Fruit fly (Drosophila melanogaster) whole organism, embryonic: ENCODE data around the gene Bug22.

Experiments
- Atf-2 ChIP-seq: fragments of 200-800 bp; sonication (Bioruptor generic); optimal IDR thresholded peaks from 2 replicates; lab custom pipeline; 2016; ENCODE audit warnings: missing biosample characterization, missing genetic modification characterization
- B-H1 ChIP-seq: fragments of 200-800 bp; sonication (Bioruptor generic); IDR thresholded peaks from 3 replicates; pipeline ENCODE4 v1.3.6; 2022; ENCODE audit warnings: missing biosample characterization, missing genetic modification characterization
- CG10267 ChIP-seq: fragments of 200-800 bp; sonication (Bioruptor generic); optimal IDR thresholded peaks from 2 replicates; lab custom pipeline; 2018; ENCODE audit warnings: missing biosample characterization, mild to moderate bottlenecking, missing genetic modification characterization, moderate library complexity
- CG12219 ChIP-seq: fragments of 200-800 bp; sonication (Bioruptor generic); optimal IDR thresholded peaks from 3 replicates; lab custom pipeline; 2018; ENCODE audit warnings: missing biosample characterization, mild to moderate bottlenecking, missing genetic modification characterization
- CG1233 ChIP-seq: fragments of 200-800 bp; sonication (Bioruptor generic); optimal IDR thresholded peaks from 4 replicates; lab custom pipeline; 2018; ENCODE audit warnings: missing biosample characterization, mild to moderate bottlenecking, missing genetic modification characterization
- CG12659 ChIP-seq: fragments of 200-800 bp; sonication (Bioruptor generic); optimal IDR thresholded peaks from 3 replicates; lab custom pipeline; 2017; ENCODE audit warnings: mild to moderate bottlenecking, missing biosample characterization, missing genetic modification reagents, missing genetic modification characterization
- CG13123 ChIP-seq: fragments of 200-800 bp; sonication (Bioruptor generic); optimal IDR thresholded peaks from 2 replicates; lab custom pipeline; 2016; ENCODE audit warnings: missing biosample characterization, missing genetic modification characterization
- CG13894 ChIP-seq: fragments of 200-800 bp; sonication (Bioruptor generic); optimal IDR thresholded peaks from 3 replicates; lab custom pipeline; 2018; ENCODE audit warnings: missing biosample characterization, mild to moderate bottlenecking, missing genetic modification characterization, moderate library complexity
- CG14014 ChIP-seq: fragments of 200-800 bp; sonication (Bioruptor generic); IDR thresholded peaks from 2 replicates; pipeline ENCODE4 v1.3.6; 2022; ENCODE audit warnings: missing biosample characterization, missing genetic modification characterization
- CG16779 ChIP-seq: fragments of 200-800 bp; sonication (Bioruptor generic); IDR thresholded peaks from 2 replicates; pipeline ENCODE4 v1.3.6; 2022; ENCODE audit warnings: missing biosample characterization, missing genetic modification characterization
- CG16863 ChIP-seq: fragments of 200-800 bp; sonication (Bioruptor generic); optimal IDR thresholded peaks from 3 replicates; lab custom pipeline; 2016; ENCODE audit warnings: missing biosample characterization, missing genetic modification characterization
- CG17912 ChIP-seq: fragments of 200-800 bp; sonication (Bioruptor generic); optimal IDR thresholded peaks from 2 replicates; lab custom pipeline; 2018; ENCODE audit warnings: missing biosample characterization, mild to moderate bottlenecking, missing genetic modification characterization
- CG18011 ChIP-seq: fragments of 200-800 bp; sonication (Bioruptor generic); optimal IDR thresholded peaks from 2 replicates; lab custom pipeline; 2017; ENCODE audit warnings: missing biosample characterization, missing genetic modification characterization, mild to moderate bottlenecking, moderate library complexity, missing genotype
- CG3065 ChIP-seq: fragments of 200-800 bp; sonication (Bioruptor generic); optimal IDR thresholded peaks from 2 replicates; lab custom pipeline; 2016; ENCODE audit warnings: missing biosample characterization, missing genetic modification characterization
- CG4820 ChIP-seq: fragments of 200-800 bp; sonication (Bioruptor generic); optimal IDR thresholded peaks from 3 replicates; lab custom pipeline; 2016; ENCODE audit warnings: missing biosample characterization, missing genetic modification characterization
- CG6689 ChIP-seq: fragments of 200-800 bp; sonication (Bioruptor generic); IDR thresholded peaks from 2 replicates; pipeline ENCODE4 v1.3.6; 2022; ENCODE audit warnings: missing biosample characterization, missing genetic modification characterization
- CG6791 ChIP-seq: fragments of 200-800 bp; sonication (Bioruptor generic); IDR thresholded peaks from 3 replicates; pipeline ENCODE4 v1.3.6; 2022; ENCODE audit warnings: missing biosample characterization, missing genetic modification characterization; ENCODE audit not compliant: partially characterized antibody
- CG8944 ChIP-seq: fragments of 200-800 bp; sonication (Bioruptor generic); optimal IDR thresholded peaks from 3 replicates; lab custom pipeline; 2016; ENCODE audit warnings: missing biosample characterization, missing genetic modification characterization
- Chrac-16 ChIP-seq: fragments of 200-800 bp; sonication (Bioruptor generic); optimal IDR thresholded peaks from 3 replicates; lab custom pipeline; 2016; ENCODE audit warnings: missing biosample characterization, missing genetic modification characterization
- CoRest ChIP-seq: fragments of 200-800 bp; sonication (Bioruptor generic); optimal IDR thresholded peaks from 3 replicates; lab custom pipeline; 2018; ENCODE audit warnings: missing biosample characterization, mild to moderate bottlenecking, missing genetic modification characterization, moderate library complexity
- Doc2 ChIP-seq: fragments of 200-800 bp; sonication (Bioruptor generic); IDR thresholded peaks from 2 replicates; pipeline ENCODE4 v1.3.6; 2022; ENCODE audit warnings: missing biosample characterization, missing genetic modification characterization
- HmgZ ChIP-seq: fragments of 200-800 bp; sonication (Bioruptor generic); optimal IDR thresholded peaks from 2 replicates; lab custom pipeline; 2018; ENCODE audit warnings: missing biosample characterization, mild to moderate bottlenecking, missing genetic modification characterization
- Jarid2 ChIP-seq: fragments of 200-800 bp; sonication (Bioruptor generic); optimal IDR thresholded peaks from 3 replicates; lab custom pipeline; 2017; ENCODE audit warnings: mild to moderate bottlenecking, missing biosample characterization, missing genetic modification reagents, missing genetic modification characterization
- Lpt ChIP-seq: fragments of >200 bp; optimal IDR thresholded peaks from 2 replicates; lab custom pipeline; 2018; ENCODE audit warnings: missing biosample characterization, missing genetic modification characterization
- al ChIP-seq: fragments of 200-800 bp; sonication (Bioruptor generic); IDR thresholded peaks from 2 replicates; pipeline ENCODE4 v1.3.6; 2022; ENCODE audit warnings: missing biosample characterization, missing genetic modification characterization
- ash1 ChIP-seq: fragments of 200-800 bp; sonication (Bioruptor generic); optimal IDR thresholded peaks from 2 replicates; lab custom pipeline; 2018; ENCODE audit warnings: missing biosample characterization, mild to moderate bottlenecking, missing genetic modification characterization
- bbx ChIP-seq: fragments of 200-800 bp; sonication (Bioruptor generic); IDR thresholded peaks from 2 replicates; pipeline ENCODE4 v1.3.6; 2022; ENCODE audit warnings: missing biosample characterization, missing genetic modification characterization; ENCODE audit not compliant: partially characterized antibody
- bcd ChIP-seq: fragments of 200-800 bp; sonication (Bioruptor generic); optimal IDR thresholded peaks from 2 replicates; lab custom pipeline; 2017; ENCODE audit warnings: missing biosample characterization, mild to moderate bottlenecking, missing genetic modification characterization
- bigmax ChIP-seq: fragments of 200-800 bp; sonication (Bioruptor generic); optimal IDR thresholded peaks from 2 replicates; lab custom pipeline; 2018; ENCODE audit warnings: missing biosample characterization, mild to moderate bottlenecking, missing genetic modification characterization
- cato ChIP-seq: fragments of 200-800 bp; sonication (Bioruptor generic); optimal IDR thresholded peaks from 2 replicates; lab custom pipeline; 2016; ENCODE audit warnings: missing biosample characterization, missing genetic modification characterization, borderline replicate concordance
- cg ChIP-seq: fragments of 200-800 bp; sonication (Bioruptor generic); optimal IDR thresholded peaks from 3 replicates; lab custom pipeline; 2019; ENCODE audit warnings: missing biosample characterization, mild to moderate bottlenecking, missing genetic modification characterization, moderate library complexity
- corto ChIP-seq: fragments of 200-800 bp; sonication (Bioruptor generic); optimal IDR thresholded peaks from 2 replicates; lab custom pipeline; 2016; ENCODE audit warnings: missing biosample characterization, mild to moderate bottlenecking, missing genetic modification characterization, moderate library complexity
- dimm ChIP-seq: fragments of 200-800 bp; sonication (Bioruptor generic); IDR thresholded peaks from 2 replicates; pipeline ENCODE4 v1.3.6; 2022; ENCODE audit warnings: missing biosample characterization, missing genetic modification characterization
- emc ChIP-seq: fragments of 200-800 bp; sonication (Bioruptor generic); optimal IDR thresholded peaks from 2 replicates; lab custom pipeline; 2016; ENCODE audit warnings: missing biosample characterization, missing genetic modification characterization
- ems ChIP-seq: fragments of 200-800 bp; sonication (Bioruptor generic); optimal IDR thresholded peaks from 3 replicates; lab custom pipeline; 2016; ENCODE audit warnings: missing biosample characterization, missing genetic modification characterization
- en ChIP-seq: fragments of 200-800 bp; sonication (Bioruptor generic); optimal IDR thresholded peaks from 2 replicates; lab custom pipeline; 2016; ENCODE audit warnings: missing biosample characterization, missing genetic modification characterization
- fd64A ChIP-seq: fragments of 200-800 bp; sonication (Bioruptor generic); optimal IDR thresholded peaks from 3 replicates; lab custom pipeline; 2018; ENCODE audit warnings: missing biosample characterization, mild to moderate bottlenecking, missing genetic modification characterization
- hb ChIP-seq: fragments of 200-800 bp; sonication (Bioruptor generic); IDR thresholded peaks from 3 replicates; pipeline ENCODE4 v1.3.6; 2022; ENCODE audit warnings: missing biosample characterization, missing genetic modification characterization; ENCODE audit not compliant: partially characterized antibody
- kay ChIP-seq: fragments of 200-800 bp; sonication (Bioruptor generic); optimal IDR thresholded peaks from 2 replicates; lab custom pipeline; 2016; ENCODE audit warnings: missing biosample characterization, missing genetic modification characterization
- maf-S ChIP-seq: fragments of 200-800 bp; sonication (Bioruptor generic); optimal IDR thresholded peaks from 2 replicates; lab custom pipeline; 2016; ENCODE audit warnings: missing biosample characterization, missing genetic modification characterization
- onecut ChIP-seq: fragments of 200-800 bp; sonication (Bioruptor generic); IDR thresholded peaks from 2 replicates; pipeline ENCODE4 v1.3.6; 2022; ENCODE audit warnings: missing biosample characterization, missing genetic modification characterization
- p53 ChIP-seq: fragments of 200-800 bp; sonication (Bioruptor generic); optimal IDR thresholded peaks from 2 replicates; lab custom pipeline; 2016; ENCODE audit warnings: missing biosample characterization, missing genetic modification characterization
- ranshi ChIP-seq: fragments of 200-800 bp; sonication (Bioruptor generic); IDR thresholded peaks from 2 replicates; pipeline ENCODE4 v1.3.6; 2022; ENCODE audit warnings: missing biosample characterization, missing genetic modification characterization
- rib ChIP-seq: fragments of 200-800 bp; sonication (Bioruptor generic); IDR thresholded peaks from 2 replicates; pipeline ENCODE4 v1.3.6; 2022; ENCODE audit warnings: missing biosample characterization, missing genetic modification characterization
- ro ChIP-seq: fragments of 200-800 bp; sonication (Bioruptor generic); IDR thresholded peaks from 2 replicates; pipeline ENCODE4 v1.3.6; 2022; ENCODE audit warnings: missing biosample characterization, missing genetic modification characterization
- seq ChIP-seq: fragments of 200-800 bp; sonication (Bioruptor generic); IDR thresholded peaks from 2 replicates; pipeline ENCODE4 v1.3.6; 2022; ENCODE audit warnings: missing biosample characterization, missing genetic modification characterization
- shn ChIP-seq: fragments of 200-800 bp; sonication (Bioruptor generic); optimal IDR thresholded peaks from 3 replicates; lab custom pipeline; 2016; ENCODE audit warnings: missing biosample characterization, missing genetic modification characterization
- stwl ChIP-seq: fragments of 200-800 bp; sonication (Bioruptor generic); optimal IDR thresholded peaks from 3 replicates; lab custom pipeline; 2018; ENCODE audit warnings: missing biosample characterization, mild to moderate bottlenecking, missing genetic modification characterization, moderate library complexity
- tin ChIP-seq: fragments of 200-800 bp; sonication (Bioruptor generic); optimal IDR thresholded peaks from 3 replicates; lab custom pipeline; 2016; ENCODE audit warnings: missing biosample characterization, missing genetic modification characterization
- trem ChIP-seq: fragments of 200-800 bp; optimal IDR thresholded peaks from 3 replicates; lab custom pipeline; 2019; ENCODE audit warnings: missing biosample characterization, mild to moderate bottlenecking, missing genetic modification characterization, moderate library complexity
- zfh1 ChIP-seq: fragments of 200-800 bp; sonication (Bioruptor generic); IDR thresholded peaks from 3 replicates; pipeline ENCODE4 v1.3.6; 2022; ENCODE audit warnings: missing biosample characterization, missing genetic modification characterization

The Bug22 gene

DNA sequence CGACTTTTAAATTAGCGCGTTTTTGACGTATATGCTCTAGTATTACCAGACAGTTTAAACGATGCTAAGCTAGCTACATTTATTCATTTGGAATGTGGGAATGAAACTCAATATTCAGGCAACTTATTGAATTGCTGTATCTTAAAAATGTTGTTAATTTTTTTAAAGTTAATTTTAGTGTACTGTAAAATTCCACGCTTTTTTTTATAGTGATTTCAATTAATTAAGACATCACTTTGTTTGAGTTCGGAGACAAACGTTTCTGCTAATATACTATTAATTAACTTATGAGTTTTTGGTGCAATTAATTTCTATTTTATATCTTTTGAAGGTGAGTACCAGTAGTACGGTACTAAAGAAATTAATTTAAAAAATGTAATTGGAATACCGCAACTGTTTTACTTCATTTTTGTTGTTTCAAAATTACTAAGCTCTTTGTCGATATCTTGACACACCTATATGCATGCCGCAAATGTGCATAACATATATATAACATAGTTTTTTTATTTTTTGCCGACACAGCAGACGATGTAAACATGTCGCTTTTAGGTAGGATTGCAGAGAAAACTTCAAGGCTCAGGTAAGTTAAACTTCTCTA is 44.4 kb downstream of the Bug22 start, which contains the start of the genes Cdk1 and mRpS7 (continued):
- TF ChIP-seq ro (GFP tag; lab: Robert Waterston, UW): no peak
- TF ChIP-seq HmgZ: peak; percentile 51
- TF ChIP-seq dimm (GFP tag; lab: Robert Waterston, UW): no peak
- peak; percentile 63 for TF ChIP-seq cato (GFP tag; lab: Kevin White, UChicago)
- TF ChIP-seq stwl (tag; lab: Kevin White, UChicago): no peak
- TF ChIP-seq CG13894 (tag; lab: Kevin White, UChicago): peak; percentile 47
- peak; percentile 74 for TF ChIP-seq CG10267 (tag; lab: Kevin White, UChicago)
- TF ChIP-seq ranshi (GFP tag; lab: Robert Waterston, UW): 0 out of 2 replicates have a peak, but pooled peaks have one; percentile 68
- TF ChIP-seq cg: no peak
- TF ChIP-seq Doc2 (GFP tag; lab: Robert Waterston, UW): no peak
- TF ChIP-seq rib (GFP tag; lab: Robert Waterston, UW): no peak
- TF ChIP-seq CG8944 (GFP tag; lab: Kevin White, UChicago): peak; percentile 42
- TF ChIP-seq bcd: peak; percentile 71
- peak; percentile 71 for TF ChIP-seq CG16863 (GFP tag; lab: Kevin White, UChicago)
- peak; percentile 33 for TF ChIP-seq CG12219 (GFP tag; lab: Kevin White, UChicago)
- peak; percentile 78; the same call in 1 of the 2 replicates for TF ChIP-seq CG6689 (GFP tag; lab: Robert Waterston, UW)
- TF ChIP-seq CG16779 (GFP tag; lab: Robert Waterston, UW): no peak
- TF ChIP-seq kay (GFP tag; lab: Kevin White, UChicago): no peak
- TF ChIP-seq bbx (GFP tag; lab: Robert Waterston, UW): no peak
- TF ChIP-seq p53 (GFP tag; lab: Kevin White, UChicago): no peak
- TF ChIP-seq CG4820 (GFP tag; lab: Kevin White, UChicago): peak; percentile 70
- TF ChIP-seq bigmax (GFP tag; lab: Kevin White, UChicago): no peak
- no peak for TF ChIP-seq hb
- TF ChIP-seq Jarid2 (GFP tag; lab: Kevin White, UChicago): no peak
- peak; percentile 90 for TF ChIP-seq CoRest (tag; lab: Kevin White, UChicago)
- TF ChIP-seq ash1 (GFP tag; lab: Kevin White, UChicago): no peak
- TF ChIP-seq shn (GFP tag; lab: Kevin White, UChicago): peak; percentile 31
- peak; percentile 63 for TF ChIP-seq B-H1
- TF ChIP-seq Atf-2: peak; percentile 38
- 0 out of 2 replicates have a peak, but pooled peaks have one; percentile 12 for TF ChIP-seq onecut
- TF ChIP-seq al: peak; percentile 54
- TF ChIP-seq en (GFP tag; lab: Kevin White, UChicago): no peak
- TF ChIP-seq CG12659 (GFP tag; lab: Kevin White, UChicago): peak; percentile 76
- TF ChIP-seq tin (GFP tag; lab: Kevin White, UChicago): peak; percentile 66
- TF ChIP-seq trem (tag; lab: Kevin White, UChicago): peak; percentile 61
- TF ChIP-seq Chrac-16 (GFP tag; lab: Kevin White, UChicago): peak; percentile 76
- no peak for TF ChIP-seq CG17912 (GFP tag; lab: Kevin White, UChicago)
- no peak for TF ChIP-seq CG6791
- TF ChIP-seq maf-S (GFP tag; lab: Kevin White, UChicago): peak; percentile 23
- no peak for TF ChIP-seq Lpt
- peak; percentile 46 for TF ChIP-seq CG13123 (GFP tag; lab: Kevin White, UChicago)
- no peak for TF ChIP-seq seq (GFP tag; lab: Robert Waterston, UW)
- TF ChIP-seq corto (GFP tag; lab: Kevin White, UChicago): no peak
- TF ChIP-seq ems (GFP tag; lab: Kevin White, UChicago): no peak
- TF ChIP-seq CG14014 (GFP tag; lab: Robert Waterston, UW): peak; percentile 70
- TF ChIP-seq CG1233 (GFP tag; lab: Kevin White, UChicago): peak; percentile 66
- TF ChIP-seq fd64A (GFP tag; lab: Kevin White, UChicago): no peak
- TF ChIP-seq zfh1 (GFP tag; lab: Robert Waterston, UW): peak; percentile 73
- TF ChIP-seq emc (GFP tag; lab: Kevin White, UChicago): no peak
- no peak for TF ChIP-seq CG3065 (GFP tag; lab: Kevin White, UChicago)
- TF ChIP-seq CG18011: peak; percentile 9
